Worm (Caenorhabditis elegans) whole organism, L4/young adult: ENCODE results near the gene lat-1.

Source experiments
- W03F9.2 ChIP-seq: fragments of 150-350 bp; optimal IDR thresholded peaks from 2 replicates; lab custom pipeline; 2014; ENCODE audit warnings: missing biosample characterization, missing genetic modification characterization
- dao-5 ChIP-seq: sonication (generic microtip); optimal IDR thresholded peaks from 2 replicates; lab custom pipeline; 2016; ENCODE audit warnings: missing genotype, missing genetic modification characterization, moderate library complexity, missing compliant biosample characterization
- him-1 ChIP-seq: sonication (generic microtip); optimal IDR thresholded peaks from 2 replicates; lab custom pipeline; 2016; ENCODE audit warnings: missing genotype, missing genetic modification reagents, missing genetic modification characterization, missing compliant biosample characterization

ce11 chrII:8917339-8917738 is 20.7 kb downstream of the lat-1 start:
- TF ChIP-seq him-1 (tag; lab: Kevin White, UChicago) = no peak
- TF ChIP-seq dao-5 = no peak
- no peak for TF ChIP-seq W03F9.2 (tag; lab: Kevin White, UChicago)
